Worm (Caenorhabditis elegans) whole organism, young adult: ENCODE measurements around the gene srt-33.

Experiments
- C17E4.6 ChIP-seq: fragments of 200-800 bp; sonication (Bioruptor generic); IDR thresholded peaks from 2 replicates; pipeline ENCODE4 v1.3.6; 2022; ENCODE audit warnings: missing genetic modification reagents, missing genetic modification characterization, missing compliant biosample characterization
- cebp-1 ChIP-seq, 2 experiments: fragments of 200-800 bp in 1 of 2; sonication (Bioruptor generic) in 1 of 2; sonication (generic microtip) in 1 of 2; IDR thresholded peaks in 1 of 2; optimal IDR thresholded peaks in 1 of 2; 2 replicates each; pipeline versions ENCODE4 v1.3.6 to Lab custom; 2017 to 2022; ENCODE audit warnings: missing compliant biosample characterization in 2 of 2, missing genetic modification characterization in 2 of 2, mild to moderate bottlenecking in 1 of 2, missing genetic modification reagents in 1 of 2, moderate library complexity in 1 of 2
- let-526 ChIP-seq: fragments of 200-800 bp; sonication (Bioruptor generic); IDR thresholded peaks from 2 replicates; pipeline ENCODE4 v1.3.6; 2022; ENCODE audit warnings: missing genetic modification reagents, missing genetic modification characterization, missing compliant biosample characterization
- sea-2 ChIP-seq: fragments of 200-800 bp; sonication (Bioruptor generic); IDR thresholded peaks from 2 replicates; pipeline ENCODE4 v1.3.6; 2022; ENCODE audit warnings: missing genetic modification characterization, missing compliant biosample characterization

DNA sequence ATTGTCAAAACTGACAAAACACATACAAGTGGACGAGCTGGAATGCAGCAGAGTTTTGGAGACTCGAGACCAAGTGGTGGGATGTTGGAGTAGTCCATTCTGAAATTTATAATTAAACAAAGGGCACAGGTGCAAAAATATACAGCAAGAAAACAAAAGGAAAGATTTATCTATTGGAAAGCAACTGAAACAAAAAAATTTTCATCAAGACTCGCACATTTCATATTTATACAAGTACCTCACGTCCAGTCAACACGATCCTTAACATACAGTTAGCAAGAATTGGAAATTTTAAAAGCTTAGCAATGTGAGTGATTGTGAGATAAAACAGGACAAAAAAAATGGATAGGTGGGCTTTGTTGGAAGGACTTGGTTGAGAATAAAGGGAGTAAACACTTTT lies 34.6 kb upstream of the srt-33 start, which contains the start of gene F47B8.1:
- TF ChIP-seq C17E4.6 = no peak
- no peak for TF ChIP-seq cebp-1 (GFP tag; IDR thresholded peaks at IDR 0.05; lab: Robert Waterston, UW)
- TF ChIP-seq cebp-1 (tag; optimal IDR thresholded peaks at IDR 0.05; lab: Kevin White, UChicago) = no peak
- TF ChIP-seq let-526 (GFP tag; lab: Robert Waterston, UW) = no peak
- TF ChIP-seq sea-2 (GFP tag; lab: Robert Waterston, UW) = no peak
